Worm (Caenorhabditis elegans) whole organism, young adult: Measurements from ENCODE around the gene lsy-2.

Experiments used
- B0019.2 ChIP-seq: fragments of 200-800 bp; sonication (Bioruptor generic); conservative IDR thresholded peaks from 2 replicates; pipeline ENCODE4 v1.3.6; 2022; ENCODE audit warnings: missing genetic modification reagents, missing genetic modification characterization, missing compliant biosample characterization
- B0336.3 ChIP-seq: fragments of 200-800 bp; sonication (Bioruptor generic); IDR thresholded peaks from 2 replicates; pipeline ENCODE4 v1.3.6; 2022; ENCODE audit warnings: missing genetic modification characterization, missing compliant biosample characterization
- C17E4.6 ChIP-seq: fragments of 200-800 bp; sonication (Bioruptor generic); IDR thresholded peaks from 2 replicates; pipeline ENCODE4 v1.3.6; 2022; ENCODE audit warnings: missing genetic modification reagents, missing genetic modification characterization, missing compliant biosample characterization
- F22D6.2 ChIP-seq: sonication (generic microtip); optimal IDR thresholded peaks from 2 replicates; lab custom pipeline; 2016; ENCODE audit warnings: mild to moderate bottlenecking, missing genetic modification characterization, missing compliant biosample characterization
- F33H1.4 ChIP-seq: fragments of 200-800 bp; sonication (Bioruptor generic); IDR thresholded peaks from 2 replicates; pipeline ENCODE4 v1.3.6; 2022; ENCODE audit warnings: missing genetic modification reagents, missing genetic modification characterization, missing compliant biosample characterization
- F49E8.2 ChIP-seq: sonication (generic microtip); optimal IDR thresholded peaks from 3 replicates; lab custom pipeline; 2017; ENCODE audit warnings: missing genetic modification characterization, mild to moderate bottlenecking, missing compliant biosample characterization, antibody characterized with exemption, moderate library complexity; ENCODE audit not compliant: insufficient read depth
- F55B11.4 ChIP-seq: sonication (generic microtip); optimal IDR thresholded peaks from 2 replicates; lab custom pipeline; 2016; ENCODE audit warnings: missing compliant biosample characterization, missing genetic modification characterization, borderline replicate concordance; ENCODE audit not compliant: insufficient read depth
- F57A8.1 ChIP-seq: fragments of 200-800 bp; sonication (Bioruptor generic); optimal IDR thresholded peaks from 2 replicates; lab custom pipeline; 2018; ENCODE audit warnings: mild to moderate bottlenecking, missing genetic modification characterization, moderate library complexity, missing compliant biosample characterization
- T07F8.4 ChIP-seq: sonication (generic microtip); optimal IDR thresholded peaks from 2 replicates; lab custom pipeline; 2016; ENCODE audit warnings: mild to moderate bottlenecking, missing genetic modification characterization, moderate library complexity, missing compliant biosample characterization
- Y67H2A.10 ChIP-seq: fragments of 200-800 bp; sonication (Bioruptor generic); conservative IDR thresholded peaks from 2 replicates; pipeline ENCODE4 v1.3.6; 2022; ENCODE audit warnings: missing genetic modification reagents, missing genetic modification characterization, missing compliant biosample characterization
- Y79H2A.3 ChIP-seq: fragments of 200-800 bp; sonication (Bioruptor generic); conservative IDR thresholded peaks from 2 replicates; pipeline ENCODE4 v1.3.6; 2022; ENCODE audit warnings: missing genetic modification reagents, missing genetic modification characterization, missing compliant biosample characterization
- akir-1 ChIP-seq: fragments of 200-800 bp; sonication (Bioruptor generic); optimal IDR thresholded peaks from 2 replicates; lab custom pipeline; 2018; ENCODE audit warnings: mild to moderate bottlenecking, missing genetic modification characterization, moderate library complexity, missing compliant biosample characterization
- ama-1 ChIP-seq, 3 experiments: fragments of 150-350 bp in 1 of 3; sonication (generic microtip) in 2 of 3; optimal IDR thresholded peaks; 2 replicates each; lab custom pipeline; 2014 to 2018; ENCODE audit warnings: missing biosample characterization in 2 of 3, missing genetic modification characterization in 2 of 3, missing genetic modification reagents in 2 of 3
- aptf-2 ChIP-seq: fragments of 200-800 bp; sonication (Bioruptor generic); conservative IDR thresholded peaks from 2 replicates; pipeline ENCODE4 v1.3.6; 2022; ENCODE audit warnings: missing genetic modification reagents, missing genetic modification characterization, missing compliant biosample characterization
- aptf-3 ChIP-seq: fragments of 200-800 bp; sonication (Bioruptor generic); IDR thresholded peaks from 2 replicates; pipeline ENCODE4 v1.3.6; 2022; ENCODE audit warnings: missing genetic modification characterization, missing compliant biosample characterization
- athp-1 ChIP-seq: sonication (generic microtip); optimal IDR thresholded peaks from 2 replicates; lab custom pipeline; 2017; ENCODE audit warnings: mild to moderate bottlenecking, missing genetic modification characterization, missing compliant biosample characterization
- attf-3 ChIP-seq: fragments of 200-800 bp; sonication (Bioruptor generic); conservative IDR thresholded peaks from 2 replicates; pipeline ENCODE4 v1.3.6; 2022; ENCODE audit warnings: missing genetic modification reagents, missing genetic modification characterization, missing compliant biosample characterization
- attf-5 ChIP-seq: fragments of 200-800 bp; sonication (Bioruptor generic); optimal IDR thresholded peaks from 2 replicates; lab custom pipeline; 2018; ENCODE audit warnings: mild to moderate bottlenecking, missing genetic modification characterization, missing compliant biosample characterization
- ccch-3 ChIP-seq: fragments of 200-800 bp; sonication (Bioruptor generic); optimal IDR thresholded peaks from 2 replicates; lab custom pipeline; 2018; ENCODE audit warnings: mild to moderate bottlenecking, missing genetic modification characterization, missing compliant biosample characterization
- ceh-40 ChIP-seq: fragments of 200-800 bp; sonication (Bioruptor generic); IDR thresholded peaks from 2 replicates; pipeline ENCODE4 v1.3.6; 2022; ENCODE audit warnings: missing genetic modification characterization, missing compliant biosample characterization
- ceh-58 ChIP-seq: fragments of 200-800 bp; sonication (Bioruptor generic); IDR thresholded peaks from 2 replicates; pipeline ENCODE4 v1.3.6; 2022; ENCODE audit warnings: missing genetic modification characterization, missing compliant biosample characterization
- chd-7 ChIP-seq: sonication (generic microtip); optimal IDR thresholded peaks from 2 replicates; lab custom pipeline; 2016; ENCODE audit warnings: mild to moderate bottlenecking, missing genetic modification characterization, moderate library complexity, missing compliant biosample characterization
- dpl-1 ChIP-seq: fragments of 150-350 bp; optimal IDR thresholded peaks from 2 replicates; lab custom pipeline; 2014; ENCODE audit warnings: missing biosample characterization, missing genetic modification reagents, missing genetic modification characterization
- egl-44 ChIP-seq: fragments of 200-800 bp; sonication (Bioruptor generic); IDR thresholded peaks from 2 replicates; pipeline ENCODE4 v1.3.6; 2022; ENCODE audit warnings: missing genetic modification reagents, missing genetic modification characterization, missing compliant biosample characterization
- ets-4 ChIP-seq: fragments of 200-800 bp; sonication (Bioruptor generic); optimal IDR thresholded peaks from 2 replicates; lab custom pipeline; 2018; ENCODE audit warnings: mild to moderate bottlenecking, missing genetic modification characterization, missing compliant biosample characterization
- hlh-12 ChIP-seq: sonication (generic microtip); optimal IDR thresholded peaks from 2 replicates; lab custom pipeline; 2016; ENCODE audit warnings: missing genetic modification characterization, missing compliant biosample characterization
- let-607 ChIP-seq, 2 experiments: fragments of 200-800 bp in 1 of 2; sonication (Bioruptor generic) in 1 of 2; sonication (generic microtip) in 1 of 2; optimal IDR thresholded peaks; 2 replicates each; lab custom pipeline; 2016 to 2018; ENCODE audit warnings: mild to moderate bottlenecking in 2 of 2, missing compliant biosample characterization in 2 of 2, missing genetic modification characterization in 2 of 2, moderate library complexity in 2 of 2, missing genotype in 1 of 2
- lir-1 ChIP-seq: fragments of 200-800 bp; sonication (Bioruptor generic); conservative IDR thresholded peaks from 2 replicates; pipeline ENCODE4 v1.3.6; 2022; ENCODE audit warnings: missing genetic modification reagents, missing genetic modification characterization, missing compliant biosample characterization
- lsy-27 ChIP-seq: sonication (generic microtip); optimal IDR thresholded peaks from 2 replicates; lab custom pipeline; 2017; ENCODE audit warnings: missing genetic modification characterization, mild to moderate bottlenecking, missing compliant biosample characterization, antibody characterized with exemption, missing genotype, borderline replicate concordance; ENCODE audit not compliant: insufficient read depth
- nhr-179 ChIP-seq: sonication (generic microtip); optimal IDR thresholded peaks from 2 replicates; lab custom pipeline; 2016; ENCODE audit warnings: mild to moderate bottlenecking, missing genetic modification characterization, missing compliant biosample characterization
- nhr-80 ChIP-seq: sonication (generic microtip); optimal IDR thresholded peaks from 2 replicates; lab custom pipeline; 2016; ENCODE audit warnings: missing genetic modification characterization, missing compliant biosample characterization
- nhr-90 ChIP-seq: sonication (generic microtip); optimal IDR thresholded peaks from 2 replicates; lab custom pipeline; 2016; ENCODE audit warnings: missing genotype, mild to moderate bottlenecking, missing genetic modification characterization, missing compliant biosample characterization
- rpc-1 ChIP-seq, 2 experiments: fragments of 150-350 bp in 1 of 2; sonication (generic microtip) in 1 of 2; optimal IDR thresholded peaks; 2 replicates each; lab custom pipeline; 2014 to 2018; ENCODE audit warnings: missing biosample characterization in 1 of 2, missing genetic modification characterization in 1 of 2, missing genetic modification reagents in 1 of 2, missing genotype in 1 of 2
- snpc-1.1 ChIP-seq: sonication (generic microtip); optimal IDR thresholded peaks from 2 replicates; lab custom pipeline; 2017; ENCODE audit warnings: missing genetic modification characterization, mild to moderate bottlenecking, missing compliant biosample characterization, antibody characterized with exemption, moderate library complexity, missing genotype, missing genetic modification reagents; ENCODE audit not compliant: insufficient read depth
- snpc-1.3 ChIP-seq: sonication (generic microtip); optimal IDR thresholded peaks from 2 replicates; lab custom pipeline; 2017; ENCODE audit warnings: missing genetic modification characterization, mild to moderate bottlenecking, missing compliant biosample characterization, antibody characterized with exemption, moderate library complexity, missing genotype, missing genetic modification reagents; ENCODE audit not compliant: insufficient read depth
- somi-1 ChIP-seq: fragments of 200-800 bp; sonication (Bioruptor generic); optimal IDR thresholded peaks from 2 replicates; lab custom pipeline; 2018; ENCODE audit warnings: mild to moderate bottlenecking, missing genetic modification characterization, missing compliant biosample characterization
- sptf-2 ChIP-seq: fragments of 200-800 bp; sonication (Bioruptor generic); optimal IDR thresholded peaks from 2 replicates; lab custom pipeline; 2018; ENCODE audit warnings: mild to moderate bottlenecking, missing genetic modification characterization, missing compliant biosample characterization
- tlf-1 ChIP-seq: fragments of 200-800 bp; sonication (Bioruptor generic); optimal IDR thresholded peaks from 2 replicates; lab custom pipeline; 2018; ENCODE audit warnings: mild to moderate bottlenecking, missing genetic modification characterization, missing compliant biosample characterization
- unc-130 ChIP-seq: sonication (generic microtip); optimal IDR thresholded peaks from 2 replicates; lab custom pipeline; 2016; ENCODE audit warnings: missing genetic modification reagents, missing genetic modification characterization, missing compliant biosample characterization
- unc-62 ChIP-seq: fragments of 150-350 bp; optimal IDR thresholded peaks from 2 replicates; lab custom pipeline; 2014; ENCODE audit warnings: missing biosample characterization, missing genetic modification reagents, missing genetic modification characterization
- zim-3 ChIP-seq: sonication (generic microtip); optimal IDR thresholded peaks from 2 replicates; lab custom pipeline; 2017; ENCODE audit warnings: mild to moderate bottlenecking, missing genetic modification characterization, moderate library complexity, missing compliant biosample characterization

lsy-2 gene

DNA sequence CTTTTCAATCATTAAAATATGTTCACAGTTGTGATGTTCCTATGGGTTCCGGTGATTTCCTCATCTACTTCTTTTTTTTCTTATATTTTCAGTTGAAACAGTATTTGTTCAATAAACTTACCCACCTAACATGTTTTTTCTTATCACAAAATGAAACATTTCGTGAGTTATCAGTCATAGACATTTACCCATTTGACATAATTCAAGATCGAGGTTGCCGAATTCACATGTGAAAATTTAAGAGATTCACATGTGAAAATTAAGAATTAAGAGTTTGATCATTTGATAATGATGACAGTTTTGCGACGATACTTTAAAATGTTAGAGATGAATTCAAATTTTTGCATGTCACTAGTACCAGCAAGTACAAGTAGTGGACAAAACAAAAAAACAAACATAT is 17.9 kb downstream of the lsy-2 start:
- TF ChIP-seq ceh-58 (GFP tag; lab: Robert Waterston, UW) (no peak), nhr-80 (tag; lab: Kevin White, UChicago) (peak; percentile 48), unc-62 (peak; percentile 44)

DNA sequence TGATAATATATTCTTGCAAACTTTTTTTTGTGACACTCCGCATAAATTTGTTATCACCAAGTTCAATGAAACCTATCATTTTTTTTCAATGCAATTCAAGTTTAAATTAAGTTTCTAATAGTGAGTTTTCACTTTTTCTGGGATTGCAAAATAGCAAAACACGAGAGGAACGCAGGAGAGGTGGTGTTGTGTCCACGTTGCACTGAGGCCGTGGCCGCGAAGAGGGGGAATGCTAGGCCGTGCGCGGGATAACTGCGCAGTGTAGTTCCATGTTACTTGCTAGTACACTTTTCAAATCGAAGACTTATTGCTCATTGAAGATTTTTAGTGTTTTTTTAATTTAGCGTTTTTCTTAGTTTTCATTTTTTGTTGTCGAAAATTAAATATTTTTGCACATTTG is 18.7 kb downstream of the lsy-2 start:
- TF ChIP-seq lir-1 (GFP tag; lab: Robert Waterston, UW) (no peak), F55B11.4 (no peak), akir-1 (no peak), ets-4 (no peak)

DNA sequence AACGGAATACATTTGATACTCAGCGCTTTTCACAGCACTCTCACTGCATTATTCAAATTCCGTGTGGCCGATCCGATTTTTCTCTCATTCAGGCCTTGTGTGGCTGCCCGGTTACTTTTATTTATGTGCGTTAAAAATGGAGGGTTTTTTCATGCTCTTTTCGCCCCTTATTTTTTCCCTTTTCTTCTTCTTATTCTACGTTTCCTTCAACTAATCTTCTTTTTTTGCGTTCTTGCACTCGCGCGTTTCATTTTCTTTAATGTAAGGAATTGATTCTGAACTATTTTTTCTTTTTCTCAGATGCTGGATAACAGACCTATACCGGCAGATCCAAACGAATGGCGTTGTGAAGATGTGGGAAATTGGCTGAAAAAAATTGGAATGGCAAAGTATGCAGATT is 19.2 kb downstream of the lsy-2 start, which contains the start of gene F53B1.2:
TSS of gene F53B1.2 (plus strand) at position 301 of the 400 bp plus-strand sequence.
- no peak for TF ChIP-seq aptf-2 (GFP tag; lab: Robert Waterston, UW)
- no peak for TF ChIP-seq let-607 (tag; optimal IDR thresholded peaks at IDR 0.05; lab: Kevin White, UChicago)
- TF ChIP-seq F33H1.4: no peak
- TF ChIP-seq somi-1 (GFP tag; lab: Kevin White, UChicago): no peak
- TF ChIP-seq Y67H2A.10: no peak
- no peak for TF ChIP-seq attf-5 (GFP tag; lab: Kevin White, UChicago)
- TF ChIP-seq C17E4.6 (GFP tag; lab: Robert Waterston, UW): no peak
- TF ChIP-seq zim-3: no peak
- TF ChIP-seq aptf-3 (GFP tag; lab: Robert Waterston, UW): no peak

DNA sequence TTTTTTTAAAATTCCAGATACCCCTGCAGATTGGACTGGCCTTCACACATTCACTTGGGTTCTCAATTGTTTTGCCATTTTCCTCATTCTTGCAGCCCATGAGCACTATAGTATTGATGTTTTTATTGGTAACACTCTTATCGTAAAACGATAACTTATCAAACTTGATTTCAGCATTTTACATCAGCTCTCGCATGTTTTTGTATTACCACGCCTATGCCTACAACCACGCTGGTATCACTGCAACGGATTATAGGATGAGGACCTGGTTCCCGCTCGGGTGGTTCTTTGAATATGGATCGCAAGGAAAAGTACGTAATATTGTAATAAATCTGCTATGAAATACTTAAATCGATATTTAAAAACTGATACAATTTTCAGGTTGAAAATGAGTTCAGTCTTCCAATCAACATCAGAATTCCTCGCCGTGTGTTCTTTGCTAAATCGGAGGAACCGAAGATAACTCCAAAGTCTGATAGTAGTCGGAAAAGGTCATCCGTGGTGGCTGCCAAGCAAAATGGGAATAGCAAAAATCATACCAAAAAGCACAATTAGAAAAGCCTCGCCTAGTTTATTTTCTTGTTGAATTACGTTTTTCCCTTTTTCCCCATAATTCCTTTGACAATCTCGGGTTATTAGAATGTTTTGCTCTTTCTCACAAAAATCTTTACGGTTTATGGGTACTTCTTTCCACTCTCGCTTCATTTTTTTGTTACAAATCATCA is 21.3 kb downstream of the lsy-2 start:
- TF ChIP-seq Y67H2A.10 (no peak), ceh-40 (no peak), unc-130 (no peak), nhr-90 (tag; lab: Kevin White, UChicago) (no peak), snpc-1.3 (no peak), Y79H2A.3 (GFP tag; lab: Robert Waterston, UW) (no peak), F57A8.1 (no peak), F22D6.2 (no peak), attf-3 (no peak), attf-5 (GFP tag; lab: Kevin White, UChicago) (no peak), sptf-2 (no peak), nhr-179 (tag; lab: Kevin White, UChicago) (no peak)

DNA sequence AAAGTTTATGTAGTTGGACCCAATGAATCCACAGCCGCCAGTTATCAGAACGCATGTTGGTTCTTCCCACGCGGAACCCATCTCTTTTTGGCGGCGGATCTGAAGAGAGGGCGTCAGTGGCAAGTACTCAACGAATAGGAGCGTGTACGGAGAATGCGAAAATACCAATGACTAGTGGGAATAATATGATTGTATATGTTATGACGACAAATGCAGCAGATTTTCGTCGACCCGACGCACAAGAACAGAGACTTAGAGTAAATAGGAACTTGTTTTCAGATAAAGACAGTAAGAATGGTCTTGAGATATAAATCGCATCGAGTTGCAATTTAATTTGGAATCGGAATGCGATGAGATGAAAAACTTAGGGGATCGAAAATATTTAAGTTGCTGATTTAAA is 23.5 kb downstream of the lsy-2 start, which contains the start of gene bus-5:
TSS of gene bus-5 (minus strand) at position 101 of the 400 bp plus-strand sequence.
- TF ChIP-seq chd-7 (tag; lab: Kevin White, UChicago): no peak
- no peak for TF ChIP-seq ceh-40
- TF ChIP-seq T07F8.4 (tag; lab: Kevin White, UChicago): no peak
- no peak for TF ChIP-seq attf-3
- TF ChIP-seq ama-1 (optimal IDR thresholded peaks at IDR 0.05; lab: Kevin White, UChicago): no peak
- no peak for TF ChIP-seq ama-1 (GFP tag; optimal IDR thresholded peaks at IDR 0.05; lab: Kevin White, UChicago)
- no peak for TF ChIP-seq lsy-27
- TF ChIP-seq B0019.2 (GFP tag; lab: Robert Waterston, UW): no peak
- TF ChIP-seq ccch-3 (GFP tag; lab: Kevin White, UChicago): no peak
- no peak for TF ChIP-seq aptf-3 (GFP tag; lab: Robert Waterston, UW)
- TF ChIP-seq snpc-1.1 (tag; lab: Kevin White, UChicago): no peak
- TF ChIP-seq hlh-12: no peak
- no peak for TF ChIP-seq B0336.3 (GFP tag; lab: Robert Waterston, UW)
- TF ChIP-seq athp-1: no peak
- TF ChIP-seq dpl-1: no peak
- TF ChIP-seq tlf-1 (GFP tag; lab: Kevin White, UChicago): no peak
- no peak for TF ChIP-seq rpc-1 (optimal IDR thresholded peaks at IDR 0.05; lab: Kevin White, UChicago)
- TF ChIP-seq rpc-1 (tag; optimal IDR thresholded peaks at IDR 0.05; lab: Kevin White, UChicago): no peak
- no peak for TF ChIP-seq egl-44 (GFP tag; lab: Robert Waterston, UW)
- TF ChIP-seq F49E8.2 (tag; lab: Kevin White, UChicago): no peak
- no peak for TF ChIP-seq Y79H2A.3 (GFP tag; lab: Robert Waterston, UW)
